Worm (Caenorhabditis elegans): Measurements from ENCODE around the gene F01D5.5.
A peak's percentile ranks its signal among the peaks of the same experiment; 100 is the strongest.

F01D5.5 gene

ce11 chrII:13966242-13966641 is 35.9 kb downstream of the F01D5.5 start, which contains the start of gene W07G1.7:
Gene W07G1.7 (minus strand): TSS chrII:13966342.
- no peak for TF ChIP-seq F37D6.2 (tag; optimal IDR thresholded peaks at IDR 0.05)
- no peak for TF ChIP-seq nhr-102 (tag; optimal IDR thresholded peaks at IDR 0.05)
- no peak for TF ChIP-seq dmd-9 (GFP tag; IDR thresholded peaks at IDR 0.05)
- TF ChIP-seq ztf-11 (tag; optimal IDR thresholded peaks at IDR 0.05) = no peak
- TF ChIP-seq attf-4 (tag; optimal IDR thresholded peaks at IDR 0.05) = no peak
- TF ChIP-seq ama-1 (optimal IDR thresholded peaks at IDR 0.05) = no peak
- TF ChIP-seq F49E8.2 (tag; optimal IDR thresholded peaks at IDR 0.05; ENCODE audit: borderline replicate concordance) = no peak
- no peak for TF ChIP-seq T26A8.4 (GFP tag; IDR thresholded peaks at IDR 0.05)
- no peak for TF ChIP-seq ces-1 (GFP tag; optimal IDR thresholded peaks at IDR 0.05)
- no peak for TF ChIP-seq madf-5 (GFP tag; IDR thresholded peaks at IDR 0.05)
- TF ChIP-seq tag-97 (GFP tag; IDR thresholded peaks at IDR 0.05) = no peak
- TF ChIP-seq daf-16 (GFP tag; optimal IDR thresholded peaks at IDR 0.05) = no peak
- TF ChIP-seq daf-16 (tag; optimal IDR thresholded peaks at IDR 0.05) = no peak
- TF ChIP-seq snpc-1.2 (GFP tag; IDR thresholded peaks at IDR 0.05) = no peak
- no peak for TF ChIP-seq nhr-76 (tag; optimal IDR thresholded peaks at IDR 0.05)

DNA sequence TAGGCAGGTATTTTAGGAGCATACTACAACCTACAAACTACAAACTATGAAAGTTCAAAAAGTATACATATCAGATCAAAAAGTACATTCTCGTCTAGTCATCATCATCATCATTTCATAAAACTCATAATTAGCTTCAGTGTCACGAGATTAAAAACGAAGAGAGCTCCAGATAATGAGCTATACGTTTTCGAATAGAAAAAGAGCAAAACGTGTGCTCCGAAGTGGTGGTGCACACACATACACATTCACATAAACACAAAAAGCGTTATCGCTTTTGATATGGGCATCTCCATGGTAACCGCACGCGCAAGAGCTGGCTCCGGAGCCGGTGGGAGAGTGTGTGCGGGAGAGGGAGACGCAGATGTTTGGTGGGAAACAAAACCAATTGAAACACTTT is 37.8 kb downstream of the F01D5.5 start:
- TF ChIP-seq tag-97 (GFP tag; IDR thresholded peaks at IDR 0.05) (no peak), lin-38 (GFP tag; IDR thresholded peaks at IDR 0.05) (no peak), dmd-9 (GFP tag; IDR thresholded peaks at IDR 0.05) (no peak), lsy-2 (tag; optimal IDR thresholded peaks at IDR 0.05) (no peak), egl-43 (GFP tag; IDR thresholded peaks at IDR 0.05) (no peak), hlh-11 (tag; optimal IDR thresholded peaks at IDR 0.05) (no peak), snpc-1.2 (GFP tag; IDR thresholded peaks at IDR 0.05) (no peak), saeg-2 (GFP tag; IDR thresholded peaks at IDR 0.05) (no peak), hif-1 (tag; optimal IDR thresholded peaks at IDR 0.05) (no peak), pqm-1 (tag; optimal IDR thresholded peaks at IDR 0.05) (no peak), zfp-3 (GFP tag; conservative IDR thresholded peaks at IDR 0.05) (no peak), zfp-2 (tag; optimal IDR thresholded peaks at IDR 0.05) (no peak), unc-39 (tag; optimal IDR thresholded peaks at IDR 0.05) (no peak), lin-29 (GFP tag; IDR thresholded peaks at IDR 0.05) (no peak)

- TF ChIP-seq tra-1 (GFP tag; IDR thresholded peaks at IDR 0.05) (no peak), ceh-82 (tag; optimal IDR thresholded peaks at IDR 0.05) (no peak), F10B5.3 (tag; optimal IDR thresholded peaks at IDR 0.05) (no peak), hmg-1.1 (GFP tag; IDR thresholded peaks at IDR 0.05) (no peak), ceh-28 (tag; optimal IDR thresholded peaks at IDR 0.05) (no peak), R02D3.7 (tag; optimal IDR thresholded peaks at IDR 0.05) (no peak), D1046.2 (GFP tag; IDR thresholded peaks at IDR 0.05) (no peak), ztf-11 (tag; optimal IDR thresholded peaks at IDR 0.05) (no peak)
These were observed 39.8 kb downstream of the F01D5.5 start, which contains the start of gene rpi-1 for ce11 chrII:13962319-13962718. Gene rpi-1 (minus strand): TSS chrII:13962419.

DNA sequence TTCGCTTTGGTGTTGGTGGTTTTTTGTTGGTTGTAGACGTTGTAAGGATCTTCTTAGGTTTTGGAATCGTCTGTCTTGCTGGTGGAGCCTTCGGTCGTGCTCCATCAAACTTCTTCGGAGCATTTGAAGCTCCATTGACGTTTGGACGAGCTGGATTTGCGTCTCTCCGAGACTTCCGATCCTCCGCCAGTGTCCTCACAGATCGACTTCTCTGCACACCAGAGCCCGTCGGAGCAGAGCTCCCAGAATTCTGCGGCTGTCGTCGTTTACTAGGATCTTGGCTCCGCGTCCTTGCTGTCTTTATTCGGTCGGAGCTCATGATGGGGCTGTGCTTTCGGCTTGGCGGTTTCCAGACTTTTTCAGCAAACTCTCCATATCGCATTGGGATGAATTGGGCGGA is 40.5 kb downstream of the F01D5.5 start:
- TF ChIP-seq nhr-77 (tag; optimal IDR thresholded peaks at IDR 0.05) (no peak), set-16 (GFP tag; IDR thresholded peaks at IDR 0.05) (peak; percentile 54; the same call in 1 of the 2 replicates), nhr-6 (tag; optimal IDR thresholded peaks at IDR 0.05) (no peak), madf-5 (GFP tag; IDR thresholded peaks at IDR 0.05) (no peak), zip-11 (GFP tag; IDR thresholded peaks at IDR 0.05) (no peak), nhr-102 (tag; optimal IDR thresholded peaks at IDR 0.05) (no peak), egl-43 (GFP tag; IDR thresholded peaks at IDR 0.05) (no peak)
